Worm (Caenorhabditis elegans): Measurements from ENCODE around the gene F49E2.2.

The F49E2.2 gene

DNA sequence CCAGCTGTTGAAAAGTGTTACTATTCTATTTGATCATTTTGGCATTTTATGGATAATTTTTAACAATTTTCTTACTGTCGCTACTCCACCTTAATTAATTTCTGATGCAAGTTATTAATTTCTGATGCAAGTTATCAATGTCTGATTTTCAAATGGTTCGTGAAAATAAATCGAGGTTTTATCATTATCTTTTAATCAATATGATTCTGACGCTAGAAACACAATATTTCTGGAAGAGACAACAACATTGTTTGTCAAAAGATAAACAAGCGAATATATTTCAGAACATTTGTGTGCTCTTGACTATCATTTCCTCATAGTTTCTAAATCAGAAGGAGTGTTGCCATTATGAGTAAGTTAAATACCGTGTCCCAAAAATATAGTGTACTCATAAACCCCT is at the start of gene F49E2.2:
F49E2.2 (plus strand) TSS at position 301 of the 400 bp plus-strand sequence.
- TF ChIP-seq him-1 (tag; optimal IDR thresholded peaks at IDR 0.05): no peak
- TF ChIP-seq dao-5 (tag; optimal IDR thresholded peaks at IDR 0.05): no peak
- no peak for TF ChIP-seq W03F9.2 (tag; optimal IDR thresholded peaks at IDR 0.05)

DNA sequence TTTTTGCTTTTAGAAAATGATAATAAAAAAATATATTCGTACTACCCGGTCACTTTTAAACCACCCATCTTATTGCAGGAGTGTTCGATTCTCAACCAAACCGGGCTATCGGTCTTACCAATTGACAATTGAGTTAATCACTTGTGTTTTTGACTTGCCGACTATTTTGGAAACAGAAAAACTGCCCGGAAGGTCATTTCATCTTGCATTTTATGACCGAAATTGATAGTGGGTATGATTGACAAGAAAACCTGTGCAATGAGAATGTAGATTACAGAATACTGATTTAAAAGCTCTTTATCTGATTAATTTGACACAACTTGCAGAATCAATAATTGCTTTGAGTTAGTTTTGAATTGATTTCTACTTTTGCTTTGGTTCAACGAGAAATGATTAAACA is 49.4 kb upstream of the F49E2.2 start, which contains the start of gene C07B5.2:
C07B5.2 (minus strand) TSS at position 101 of the 400 bp plus-strand sequence.
- TF ChIP-seq him-1 (tag; optimal IDR thresholded peaks at IDR 0.05) (no peak), W03F9.2 (tag; optimal IDR thresholded peaks at IDR 0.05) (no peak), dao-5 (tag; optimal IDR thresholded peaks at IDR 0.05) (no peak)

DNA sequence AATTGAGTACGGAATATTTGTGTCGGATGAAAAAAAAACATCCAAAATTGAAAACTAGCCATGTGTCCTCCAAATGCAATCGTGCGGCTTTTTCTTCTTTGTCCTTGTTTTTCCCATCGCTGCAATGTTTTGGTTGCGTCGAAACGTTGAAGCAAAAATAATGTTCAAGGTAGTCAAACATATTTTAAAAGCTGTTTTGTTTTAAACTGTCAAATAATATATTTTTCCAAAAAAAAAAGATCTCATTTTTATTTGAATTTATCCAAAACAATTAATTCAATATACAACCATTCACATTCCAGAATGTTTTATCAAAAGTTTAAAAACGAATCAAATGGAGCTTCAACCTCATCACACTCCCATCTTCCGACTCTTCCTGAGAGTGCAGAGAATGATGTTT is 47.8 kb upstream of the F49E2.2 start, which contains the start of gene C07B5.6:
C07B5.6 (plus strand) TSS at position 301 of the 400 bp plus-strand sequence.
- TF ChIP-seq W03F9.2 (tag; optimal IDR thresholded peaks at IDR 0.05) (no peak), dao-5 (tag; optimal IDR thresholded peaks at IDR 0.05) (no peak), him-1 (tag; optimal IDR thresholded peaks at IDR 0.05) (no peak)

DNA sequence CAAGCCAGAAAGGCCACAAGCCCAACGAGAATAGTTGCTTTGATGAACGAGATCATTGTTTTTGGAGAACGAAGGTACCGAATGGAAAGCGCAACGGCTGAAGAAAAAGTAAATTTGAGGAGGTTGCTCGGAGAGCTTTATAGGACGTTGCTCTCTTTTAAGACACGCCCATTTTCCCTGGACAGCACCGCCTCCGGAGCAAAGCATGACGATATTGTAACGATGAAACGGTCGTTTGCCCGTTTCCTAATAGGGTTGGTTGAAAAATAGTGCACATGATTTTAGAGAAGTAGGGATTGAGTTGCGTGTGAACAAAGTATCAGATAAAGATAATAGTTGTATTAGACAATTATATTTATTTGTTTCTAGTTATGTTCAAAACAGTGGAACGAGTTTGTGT is 43.4 kb upstream of the F49E2.2 start, which contains the start of gene C07B5.3:
C07B5.3 (minus strand) TSS at position 101 of the 400 bp plus-strand sequence.
- TF ChIP-seq him-1 (tag; optimal IDR thresholded peaks at IDR 0.05): no peak
- TF ChIP-seq dao-5 (tag; optimal IDR thresholded peaks at IDR 0.05): no peak
- TF ChIP-seq W03F9.2 (tag; optimal IDR thresholded peaks at IDR 0.05): no peak

DNA sequence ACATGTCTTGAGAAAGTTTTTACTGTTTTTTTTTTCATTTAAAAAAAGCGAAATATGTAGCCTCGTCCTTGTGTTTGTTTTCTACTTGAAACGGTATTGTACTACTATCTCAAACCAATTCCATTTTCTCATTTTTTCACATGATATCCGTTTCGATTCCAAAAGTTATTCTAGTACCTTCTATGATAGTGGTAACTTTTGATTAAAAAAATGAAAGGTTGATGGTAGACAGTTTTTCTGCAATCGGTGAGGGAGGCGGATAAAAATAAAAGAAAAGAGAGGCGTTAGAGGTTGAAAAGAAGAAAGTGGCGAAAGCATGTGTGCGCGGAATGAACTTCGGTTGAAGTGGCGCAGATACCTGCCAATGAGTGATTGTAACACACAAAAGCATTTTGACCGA is 38.6 kb upstream of the F49E2.2 start:
- TF ChIP-seq him-1 (tag; optimal IDR thresholded peaks at IDR 0.05) (no peak), dao-5 (tag; optimal IDR thresholded peaks at IDR 0.05) (no peak), W03F9.2 (tag; optimal IDR thresholded peaks at IDR 0.05) (no peak)

DNA sequence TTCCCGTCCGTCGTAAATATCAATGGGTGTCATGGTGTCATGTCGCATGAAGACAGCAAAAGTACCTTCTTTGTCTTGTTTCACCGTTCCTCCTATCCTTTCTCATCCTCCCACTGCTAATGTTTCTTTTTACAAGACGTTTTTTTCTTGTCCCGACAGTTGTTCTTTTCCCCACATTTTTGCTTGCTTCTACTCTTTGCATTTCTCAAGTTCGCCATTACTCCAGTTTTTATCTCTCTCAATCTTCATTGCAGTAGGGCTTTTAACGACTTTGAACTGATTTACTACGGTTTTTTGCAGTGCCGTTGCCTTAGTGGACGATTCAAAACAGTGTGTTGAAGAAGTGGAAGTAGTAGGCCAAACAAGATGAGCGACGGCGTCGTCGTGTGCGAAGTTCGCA is 37.2 kb upstream of the F49E2.2 start, which contains the start of gene C07B5.4:
C07B5.4 (plus strand) TSS at position 301 of the 400 bp plus-strand sequence.
- no peak for TF ChIP-seq him-1 (tag; optimal IDR thresholded peaks at IDR 0.05)
- no peak for TF ChIP-seq W03F9.2 (tag; optimal IDR thresholded peaks at IDR 0.05)
- no peak for TF ChIP-seq dao-5 (tag; optimal IDR thresholded peaks at IDR 0.05)

DNA sequence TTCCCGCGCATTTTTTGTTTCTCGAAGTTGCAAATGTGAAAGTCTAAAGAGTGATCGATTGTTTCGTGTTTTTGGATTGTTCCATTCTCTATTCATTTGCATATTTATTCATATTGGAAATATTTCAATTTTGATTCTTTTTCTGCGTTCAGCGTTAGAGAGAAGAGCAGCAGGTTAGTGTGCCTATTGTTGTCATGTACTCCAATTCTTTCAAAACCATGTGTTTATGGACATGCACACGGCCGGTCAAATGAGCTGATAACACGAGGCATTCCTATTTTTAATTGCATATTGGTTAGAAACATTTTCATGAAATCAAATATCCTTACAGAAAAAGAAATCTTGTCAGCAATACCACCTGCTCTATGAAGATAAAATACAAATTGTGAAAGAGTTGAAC is 34.9 kb upstream of the F49E2.2 start:
- TF ChIP-seq W03F9.2 (tag; optimal IDR thresholded peaks at IDR 0.05) (no peak), him-1 (tag; optimal IDR thresholded peaks at IDR 0.05) (no peak), dao-5 (tag; optimal IDR thresholded peaks at IDR 0.05) (no peak)

DNA sequence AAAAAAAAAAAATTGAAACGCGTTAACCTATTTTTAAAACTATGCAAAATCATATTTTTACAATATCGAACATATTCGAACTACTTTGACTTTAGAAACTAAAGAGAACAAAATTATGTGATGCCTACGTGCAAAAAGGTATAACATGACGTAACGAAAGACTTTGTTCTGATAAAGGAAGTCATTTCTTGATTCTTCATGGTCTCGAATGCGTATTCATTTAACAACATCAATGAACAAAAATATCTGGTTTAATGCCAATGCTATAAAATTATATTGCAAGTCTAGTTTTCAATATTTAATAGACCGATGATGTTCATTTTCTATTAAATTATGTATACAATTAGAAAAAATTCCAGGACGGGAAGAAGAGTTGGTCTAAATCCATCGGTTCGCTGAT is 30.5 kb upstream of the F49E2.2 start:
- TF ChIP-seq him-1 (tag; optimal IDR thresholded peaks at IDR 0.05) (no peak), dao-5 (tag; optimal IDR thresholded peaks at IDR 0.05) (no peak), W03F9.2 (tag; optimal IDR thresholded peaks at IDR 0.05) (no peak)

DNA sequence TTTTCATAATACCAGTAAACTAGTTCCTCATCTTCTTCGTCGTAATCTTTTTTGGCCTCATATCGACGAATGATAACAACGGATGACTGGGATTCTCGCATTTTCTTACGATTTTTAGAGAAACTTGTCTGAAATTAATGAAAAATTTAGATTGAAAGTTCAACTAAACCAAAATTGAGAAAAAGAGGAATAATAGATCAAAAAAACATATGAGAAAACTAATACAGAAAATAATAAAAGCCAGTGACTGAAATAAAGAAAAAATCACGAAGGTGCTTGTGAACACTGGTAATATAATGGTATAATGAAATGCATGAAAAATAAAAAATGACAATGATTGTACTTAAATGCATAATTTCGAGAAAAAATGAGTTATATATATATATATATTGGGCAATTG is 29.9 kb upstream of the F49E2.2 start, which contains the start of gene C07B5.8:
C07B5.8 (minus strand) TSS at position 101 of the 400 bp plus-strand sequence.
- TF ChIP-seq W03F9.2 (tag; optimal IDR thresholded peaks at IDR 0.05) (no peak), him-1 (tag; optimal IDR thresholded peaks at IDR 0.05) (no peak), dao-5 (tag; optimal IDR thresholded peaks at IDR 0.05) (no peak)

DNA sequence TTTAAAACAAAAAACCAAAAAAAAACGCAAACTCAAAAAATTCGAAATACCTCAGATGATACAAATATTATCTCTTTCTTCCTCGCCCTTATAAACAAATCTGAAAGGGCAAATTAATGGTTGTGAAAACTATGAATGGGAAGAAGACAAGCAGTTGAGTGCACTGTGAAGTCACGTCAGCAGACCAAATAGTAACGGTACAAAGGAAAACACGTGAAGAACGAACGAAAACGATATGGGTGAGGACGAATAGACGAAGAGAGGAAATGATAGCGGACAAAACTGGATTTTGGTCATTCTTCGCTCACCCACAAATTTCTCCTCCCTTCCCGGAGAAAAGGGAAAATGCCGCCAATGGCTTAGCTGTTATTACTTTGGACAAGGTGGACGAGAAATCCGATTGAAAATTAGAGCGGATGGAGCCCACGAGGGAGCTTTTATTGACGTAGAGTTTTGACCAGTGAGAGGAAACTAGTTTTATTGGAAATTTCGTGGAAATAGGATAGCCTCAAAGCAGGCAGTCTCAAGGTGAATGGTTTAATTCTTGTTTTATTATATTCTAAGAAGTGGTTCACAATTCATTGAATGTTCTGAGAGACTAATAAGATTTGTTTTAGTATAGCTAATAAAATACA is 28.9 kb upstream of the F49E2.2 start:
- no peak for TF ChIP-seq him-1 (tag; optimal IDR thresholded peaks at IDR 0.05)
- no peak for TF ChIP-seq W03F9.2 (tag; optimal IDR thresholded peaks at IDR 0.05)
- no peak for TF ChIP-seq dao-5 (tag; optimal IDR thresholded peaks at IDR 0.05)

DNA sequence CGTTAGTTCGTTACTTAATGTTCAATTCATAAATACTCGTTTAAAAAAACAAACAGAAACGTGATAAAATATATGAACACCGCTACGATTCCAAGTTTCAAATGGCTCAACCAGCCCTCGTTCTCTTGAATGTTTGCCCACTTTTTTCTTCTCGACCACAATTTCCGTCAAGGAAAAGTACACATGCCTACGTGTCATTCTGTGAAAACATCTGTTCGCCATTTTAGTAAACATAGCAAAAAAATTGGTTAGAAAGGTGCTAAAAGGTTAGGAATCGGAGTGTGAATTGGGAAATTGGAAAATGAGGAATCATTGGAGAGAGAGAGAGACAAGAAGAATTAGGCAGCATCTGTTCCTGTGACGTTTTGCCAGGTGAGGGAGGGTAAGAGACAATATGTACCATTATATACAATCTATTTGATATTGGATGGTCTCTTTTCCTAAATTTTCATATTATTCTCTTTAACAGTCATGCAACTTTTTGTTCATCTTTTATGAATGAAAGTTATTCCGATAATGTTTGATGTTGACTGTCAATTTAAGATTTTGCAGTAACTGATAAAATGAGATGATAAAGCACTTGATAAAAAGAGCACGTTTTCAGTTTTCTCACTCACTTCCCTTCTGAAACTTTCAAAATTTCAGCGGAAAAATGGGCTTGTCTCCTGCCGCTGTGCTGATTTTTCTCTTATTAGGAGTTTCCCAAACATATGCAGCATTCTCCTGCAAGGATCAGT is 27.1 kb upstream of the F49E2.2 start, which contains the start of gene nuc-1:
nuc-1 (plus strand) TSS at position 612 of the 737 bp plus-strand sequence.
- no peak for TF ChIP-seq dao-5 (tag; optimal IDR thresholded peaks at IDR 0.05)
- TF ChIP-seq W03F9.2 (tag; optimal IDR thresholded peaks at IDR 0.05): no peak
- no peak for TF ChIP-seq him-1 (tag; optimal IDR thresholded peaks at IDR 0.05)

DNA sequence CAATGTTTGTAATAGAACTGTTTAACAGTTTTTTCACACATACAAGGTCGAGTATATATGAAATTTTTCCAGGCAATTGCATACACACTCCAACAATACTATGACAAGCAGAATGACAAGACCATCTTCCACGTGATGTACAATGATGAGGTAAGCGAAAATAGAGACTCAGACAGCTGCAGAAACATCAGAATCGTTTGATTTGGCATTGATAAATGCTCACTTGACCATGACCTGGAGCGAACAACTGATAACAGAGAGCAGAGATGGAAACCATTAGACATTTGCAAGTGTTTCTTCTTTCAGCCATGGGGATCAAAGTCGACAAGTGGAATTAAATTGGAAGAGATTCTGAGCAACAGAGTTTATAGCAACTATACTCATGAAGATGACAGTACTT is 26.1 kb upstream of the F49E2.2 start:
- TF ChIP-seq W03F9.2 (tag; optimal IDR thresholded peaks at IDR 0.05) (no peak), him-1 (tag; optimal IDR thresholded peaks at IDR 0.05) (no peak), dao-5 (tag; optimal IDR thresholded peaks at IDR 0.05) (no peak)

DNA sequence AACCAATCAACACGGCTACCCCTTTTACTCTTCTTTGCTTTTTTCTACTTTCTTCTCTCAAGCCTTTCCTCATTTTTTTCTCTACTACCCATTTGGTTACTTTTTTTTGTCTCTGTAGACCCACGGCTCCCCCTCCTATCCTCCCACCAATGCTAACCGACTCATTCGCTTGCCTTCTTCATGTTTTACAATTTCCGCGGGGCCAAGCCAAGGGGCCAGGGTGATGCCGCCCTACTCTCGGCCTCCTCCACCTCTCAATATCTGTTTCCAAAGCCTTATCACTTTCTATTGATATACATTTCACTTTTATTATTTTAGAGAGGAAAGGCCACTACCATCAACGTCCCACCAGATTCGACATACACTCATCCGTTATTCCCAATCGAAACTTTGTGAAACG is 23.2 kb upstream of the F49E2.2 start, which contains the start of gene F49E2.5:
F49E2.5 (plus strand) TSS at position 301 of the 400 bp plus-strand sequence.
- TF ChIP-seq W03F9.2 (tag; optimal IDR thresholded peaks at IDR 0.05): no peak
- no peak for TF ChIP-seq him-1 (tag; optimal IDR thresholded peaks at IDR 0.05)
- no peak for TF ChIP-seq dao-5 (tag; optimal IDR thresholded peaks at IDR 0.05)

DNA sequence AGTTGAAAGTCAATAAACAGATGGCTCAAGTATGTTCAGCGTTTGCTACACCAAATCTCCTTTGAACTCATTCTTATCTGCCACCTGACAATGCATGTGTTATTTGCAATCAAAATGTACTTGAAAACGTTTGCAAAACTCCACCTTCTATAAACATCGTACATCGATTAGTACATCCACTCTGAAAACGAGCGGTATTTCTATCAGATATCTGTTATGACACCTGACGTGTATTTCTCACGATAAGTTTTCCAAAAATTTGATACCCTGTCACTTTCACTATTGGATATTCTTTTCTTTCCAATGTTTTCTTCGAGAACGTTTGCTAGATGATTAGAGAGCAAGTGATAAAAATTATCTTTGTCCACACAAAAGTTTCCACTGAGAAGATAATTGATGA is 22.1 kb upstream of the F49E2.2 start:
- no peak for TF ChIP-seq him-1 (tag; optimal IDR thresholded peaks at IDR 0.05)
- no peak for TF ChIP-seq W03F9.2 (tag; optimal IDR thresholded peaks at IDR 0.05)
- TF ChIP-seq dao-5 (tag; optimal IDR thresholded peaks at IDR 0.05): no peak

Data from whole organism, L4/young adult.